Worm (Caenorhabditis elegans) whole organism, L1 larva: Measurements from ENCODE around the gene srab-14.

Experiments used
- C34B4.2 ChIP-seq: sonication (generic microtip); optimal IDR thresholded peaks from 2 replicates; lab custom pipeline; 2017; ENCODE audit warnings: mild to moderate bottlenecking, missing genetic modification characterization, missing compliant biosample characterization
- dpl-1 ChIP-seq, 3 experiments: fragments of 150-350 bp in 2 of 3; sonication (generic microtip) in 1 of 3; optimal IDR thresholded peaks; 2 replicates each; lab custom pipeline; 2014 to 2017; ENCODE audit warnings: missing biosample characterization in 3 of 3, missing genetic modification characterization in 3 of 3, missing genetic modification reagents in 3 of 3
- dsc-1 ChIP-seq: sonication (generic microtip); optimal IDR thresholded peaks from 2 replicates; lab custom pipeline; 2016; ENCODE audit warnings: mild to moderate bottlenecking, missing genetic modification characterization, missing compliant biosample characterization
- egl-13 ChIP-seq: sonication (generic microtip); optimal IDR thresholded peaks from 2 replicates; lab custom pipeline; 2016; ENCODE audit warnings: missing genotype, missing genetic modification reagents, missing genetic modification characterization, missing compliant biosample characterization
- irx-1 ChIP-seq: sonication (generic microtip); optimal IDR thresholded peaks from 2 replicates; lab custom pipeline; 2016; ENCODE audit warnings: missing genetic modification characterization, missing compliant biosample characterization
- lin-15B ChIP-seq: fragments of 150-350 bp; sonication (generic microtip); optimal IDR thresholded peaks from 3 replicates; lab custom pipeline; 2014; ENCODE audit warnings: missing biosample characterization, missing genetic modification characterization
- lir-3 ChIP-seq: sonication (generic microtip); optimal IDR thresholded peaks from 2 replicates; lab custom pipeline; 2016; ENCODE audit warnings: mild to moderate bottlenecking, missing genetic modification characterization, moderate library complexity, missing compliant biosample characterization; ENCODE audit not compliant: poor library complexity
- mab-9 ChIP-seq: fragments of 200-800 bp; sonication (Bioruptor generic); IDR thresholded peaks from 2 replicates; pipeline ENCODE4 v1.3.6; 2022; ENCODE audit warnings: missing genetic modification reagents, missing genetic modification characterization, missing compliant biosample characterization
- mdl-1 ChIP-seq, 2 experiments: fragments of 150-350 bp; optimal IDR thresholded peaks; 2 replicates each; lab custom pipeline; 2014 to 2017; ENCODE audit warnings: missing biosample characterization in 2 of 2, missing genetic modification characterization in 2 of 2, inconsistent platforms in 1 of 2
- sup-37 ChIP-seq: fragments of 200-800 bp; sonication (Bioruptor generic); optimal IDR thresholded peaks from 2 replicates; lab custom pipeline; 2018; ENCODE audit warnings: mild to moderate bottlenecking, missing genetic modification characterization, missing compliant biosample characterization

ce11 chrII:7542952-7543351, 43.7 kb upstream of the srab-14 start:
- TF ChIP-seq sup-37 (GFP tag; lab: Kevin White, UChicago) = no peak
- no peak for TF ChIP-seq mdl-1 (tag; optimal IDR thresholded peaks at IDR 0.05; lab: Kevin White, UChicago)
- no peak for TF ChIP-seq lir-3 (tag; lab: Kevin White, UChicago)
- no peak for TF ChIP-seq dsc-1
- TF ChIP-seq dpl-1 (GFP tag; optimal IDR thresholded peaks at IDR 0.05; lab: Kevin White, UChicago) = no peak
- no peak for TF ChIP-seq C34B4.2 (tag; lab: Kevin White, UChicago)
- no peak for TF ChIP-seq lin-15B (tag; lab: Kevin White, UChicago)
- TF ChIP-seq irx-1 (tag; lab: Kevin White, UChicago) = no peak
- no peak for TF ChIP-seq mab-9 (GFP tag; lab: Robert Waterston, UW)
- no peak for TF ChIP-seq egl-13 (tag; lab: Kevin White, UChicago)
